Worm (Caenorhabditis elegans) whole organism, late embryonic: ENCODE results near the gene K12H6.9.
A peak's percentile ranks its signal among the peaks of the same experiment; 100 is the strongest.

Source experiments
- C38D4.7 ChIP-seq: fragments of 200-800 bp; sonication (Bioruptor generic); optimal IDR thresholded peaks from 2 replicates; lab custom pipeline; 2018; ENCODE audit warnings: mild to moderate bottlenecking, missing genetic modification characterization, moderate library complexity, missing compliant biosample characterization
- F13H6.1 ChIP-seq: sonication (generic microtip); optimal IDR thresholded peaks from 2 replicates; lab custom pipeline; 2016; ENCODE audit warnings: missing genetic modification characterization, missing compliant biosample characterization
- K02D7.2 ChIP-seq: sonication (generic microtip); optimal IDR thresholded peaks from 2 replicates; lab custom pipeline; 2017; ENCODE audit warnings: mild to moderate bottlenecking, missing genetic modification characterization, missing compliant biosample characterization
- K09A11.1 ChIP-seq: sonication (generic microtip); optimal IDR thresholded peaks from 2 replicates; lab custom pipeline; 2017; ENCODE audit warnings: antibody characterized with exemption, mild to moderate bottlenecking, missing genetic modification characterization, missing compliant biosample characterization; ENCODE audit not compliant: insufficient read depth
- T23F11.4 ChIP-seq: fragments of 200-800 bp; sonication (Bioruptor generic); optimal IDR thresholded peaks from 2 replicates; lab custom pipeline; 2018; ENCODE audit warnings: mild to moderate bottlenecking, missing genetic modification characterization, missing compliant biosample characterization
- ahr-1 ChIP-seq: sonication (generic microtip); optimal IDR thresholded peaks from 2 replicates; lab custom pipeline; 2016; ENCODE audit warnings: missing genetic modification characterization, missing compliant biosample characterization
- ceh-14 ChIP-seq: sonication (generic microtip); optimal IDR thresholded peaks from 2 replicates; lab custom pipeline; 2016; ENCODE audit warnings: missing genotype, missing genetic modification characterization, missing compliant biosample characterization
- ceh-18 ChIP-seq: sonication (generic microtip); optimal IDR thresholded peaks from 2 replicates; lab custom pipeline; 2016; ENCODE audit warnings: missing genetic modification characterization, missing compliant biosample characterization
- ceh-19 ChIP-seq: fragments of 200-800 bp; sonication (Bioruptor generic); optimal IDR thresholded peaks from 2 replicates; lab custom pipeline; 2018; ENCODE audit warnings: mild to moderate bottlenecking, missing genetic modification characterization, missing compliant biosample characterization
- ceh-2 ChIP-seq: sonication (generic microtip); optimal IDR thresholded peaks from 2 replicates; lab custom pipeline; 2016; ENCODE audit warnings: missing genotype, missing genetic modification characterization, missing compliant biosample characterization
- ceh-22 ChIP-seq: sonication (generic microtip); optimal IDR thresholded peaks from 2 replicates; lab custom pipeline; 2017; ENCODE audit warnings: missing biosample characterization, missing genetic modification characterization
- ceh-24 ChIP-seq: sonication (generic microtip); optimal IDR thresholded peaks from 2 replicates; lab custom pipeline; 2016; ENCODE audit warnings: mild to moderate bottlenecking, missing genetic modification characterization, missing compliant biosample characterization
- ceh-31 ChIP-seq: sonication (generic microtip); optimal IDR thresholded peaks from 2 replicates; lab custom pipeline; 2016; ENCODE audit warnings: missing genetic modification characterization, missing compliant biosample characterization
- ceh-48 ChIP-seq: sonication (generic microtip); optimal IDR thresholded peaks from 2 replicates; lab custom pipeline; 2016; ENCODE audit warnings: missing genetic modification characterization, inconsistent platforms, missing compliant biosample characterization
- ceh-9 ChIP-seq: sonication (generic microtip); optimal IDR thresholded peaks from 2 replicates; lab custom pipeline; 2016; ENCODE audit warnings: mild to moderate bottlenecking, missing genetic modification characterization, inconsistent platforms, missing compliant biosample characterization
- che-1 ChIP-seq: sonication (generic microtip); optimal IDR thresholded peaks from 2 replicates; lab custom pipeline; 2016; ENCODE audit warnings: mild to moderate bottlenecking, missing genetic modification characterization, missing compliant biosample characterization
- dve-1 ChIP-seq: sonication (generic microtip); optimal IDR thresholded peaks from 2 replicates; lab custom pipeline; 2017; ENCODE audit warnings: antibody characterized with exemption, mild to moderate bottlenecking, missing genetic modification characterization, missing compliant biosample characterization
- elt-4 ChIP-seq: sonication (generic microtip); optimal IDR thresholded peaks from 2 replicates; lab custom pipeline; 2016; ENCODE audit warnings: missing genetic modification characterization, missing compliant biosample characterization
- ets-4 ChIP-seq: sonication (generic microtip); optimal IDR thresholded peaks from 2 replicates; lab custom pipeline; 2016; ENCODE audit warnings: missing genetic modification characterization, missing compliant biosample characterization
- eyg-1 ChIP-seq: sonication (generic microtip); optimal IDR thresholded peaks from 2 replicates; lab custom pipeline; 2016; ENCODE audit warnings: missing genotype, missing genetic modification characterization, missing compliant biosample characterization
- fkh-10 ChIP-seq: fragments of 150-350 bp; optimal IDR thresholded peaks from 2 replicates; lab custom pipeline; 2014; ENCODE audit warnings: missing biosample characterization, missing genetic modification reagents, missing genetic modification characterization
- fkh-6 ChIP-seq: sonication (generic microtip); optimal IDR thresholded peaks from 2 replicates; lab custom pipeline; 2016; ENCODE audit warnings: missing genetic modification characterization, missing compliant biosample characterization
- gmeb-2 ChIP-seq: sonication (generic microtip); optimal IDR thresholded peaks from 2 replicates; lab custom pipeline; 2016; ENCODE audit warnings: missing genetic modification characterization, inconsistent platforms, missing compliant biosample characterization
- hlh-13 ChIP-seq: fragments of 200-800 bp; sonication (Bioruptor generic); optimal IDR thresholded peaks from 2 replicates; lab custom pipeline; 2018; ENCODE audit warnings: mild to moderate bottlenecking, missing genetic modification characterization, missing compliant biosample characterization
- hlh-30 ChIP-seq: sonication (generic microtip); optimal IDR thresholded peaks from 2 replicates; lab custom pipeline; 2017; ENCODE audit warnings: antibody characterized with exemption, missing genetic modification characterization, missing compliant biosample characterization; ENCODE audit not compliant: insufficient read depth
- hlh-6 ChIP-seq: sonication (generic microtip); optimal IDR thresholded peaks from 2 replicates; lab custom pipeline; 2016; ENCODE audit warnings: missing genotype, missing genetic modification characterization, missing compliant biosample characterization
- lim-6 ChIP-seq: sonication (generic microtip); optimal IDR thresholded peaks from 2 replicates; lab custom pipeline; 2016; ENCODE audit warnings: missing genetic modification characterization, missing compliant biosample characterization
- nhr-232 ChIP-seq: sonication (generic microtip); optimal IDR thresholded peaks from 2 replicates; lab custom pipeline; 2016; ENCODE audit warnings: missing genetic modification characterization, missing compliant biosample characterization
- odd-2 ChIP-seq: sonication (generic microtip); optimal IDR thresholded peaks from 2 replicates; lab custom pipeline; 2017; ENCODE audit warnings: antibody characterized with exemption, mild to moderate bottlenecking, missing genetic modification characterization, missing compliant biosample characterization
- pat-9 ChIP-seq: fragments of 200-800 bp; sonication (Bioruptor generic); optimal IDR thresholded peaks from 2 replicates; lab custom pipeline; 2018; ENCODE audit warnings: mild to moderate bottlenecking, missing genetic modification characterization, moderate library complexity, missing compliant biosample characterization
- pha-2 ChIP-seq: sonication (generic microtip); optimal IDR thresholded peaks from 2 replicates; lab custom pipeline; 2017; ENCODE audit warnings: mild to moderate bottlenecking, missing genetic modification characterization, missing compliant biosample characterization
- pha-4 ChIP-seq: fragments of 150-350 bp; optimal IDR thresholded peaks from 2 replicates; lab custom pipeline; 2018; ENCODE audit warnings: missing biosample characterization, missing genetic modification reagents, missing genetic modification characterization
- pqm-1 ChIP-seq: sonication (generic microtip); optimal IDR thresholded peaks from 2 replicates; lab custom pipeline; 2016; ENCODE audit warnings: missing genetic modification characterization, missing compliant biosample characterization
- pros-1 ChIP-seq: fragments of 150-350 bp; optimal IDR thresholded peaks from 2 replicates; lab custom pipeline; 2014; ENCODE audit warnings: missing biosample characterization, missing genetic modification reagents, missing genetic modification characterization
- sdc-2 ChIP-seq: sonication (generic microtip); optimal IDR thresholded peaks from 2 replicates; lab custom pipeline; 2016; ENCODE audit warnings: missing genotype, missing genetic modification characterization, missing compliant biosample characterization
- sox-2 ChIP-seq: fragments of 200-800 bp; sonication (Bioruptor generic); IDR thresholded peaks from 2 replicates; pipeline ENCODE4 v1.3.6; 2022; ENCODE audit warnings: missing genetic modification reagents, missing genetic modification characterization, missing compliant biosample characterization
- syd-9 ChIP-seq: sonication (generic microtip); optimal IDR thresholded peaks from 2 replicates; lab custom pipeline; 2016; ENCODE audit warnings: mild to moderate bottlenecking, missing genetic modification characterization, moderate library complexity, missing compliant biosample characterization
- tbx-2 ChIP-seq: sonication (generic microtip); optimal IDR thresholded peaks from 2 replicates; lab custom pipeline; 2016; ENCODE audit warnings: missing genetic modification characterization, missing compliant biosample characterization
- unc-42 ChIP-seq: sonication (generic microtip); optimal IDR thresholded peaks from 2 replicates; lab custom pipeline; 2016; ENCODE audit warnings: missing genotype, missing genetic modification characterization, missing compliant biosample characterization
- unc-55 ChIP-seq: sonication (generic microtip); optimal IDR thresholded peaks from 2 replicates; lab custom pipeline; 2017; ENCODE audit warnings: missing biosample characterization, missing genetic modification reagents, missing genetic modification characterization
- unc-86 ChIP-seq: sonication (generic microtip); optimal IDR thresholded peaks from 2 replicates; lab custom pipeline; 2016; ENCODE audit warnings: missing genetic modification characterization, missing compliant biosample characterization
- zip-5 ChIP-seq: sonication (generic microtip); optimal IDR thresholded peaks from 2 replicates; lab custom pipeline; 2016; ENCODE audit warnings: missing genetic modification characterization, missing compliant biosample characterization

Gene K12H6.9

DNA sequence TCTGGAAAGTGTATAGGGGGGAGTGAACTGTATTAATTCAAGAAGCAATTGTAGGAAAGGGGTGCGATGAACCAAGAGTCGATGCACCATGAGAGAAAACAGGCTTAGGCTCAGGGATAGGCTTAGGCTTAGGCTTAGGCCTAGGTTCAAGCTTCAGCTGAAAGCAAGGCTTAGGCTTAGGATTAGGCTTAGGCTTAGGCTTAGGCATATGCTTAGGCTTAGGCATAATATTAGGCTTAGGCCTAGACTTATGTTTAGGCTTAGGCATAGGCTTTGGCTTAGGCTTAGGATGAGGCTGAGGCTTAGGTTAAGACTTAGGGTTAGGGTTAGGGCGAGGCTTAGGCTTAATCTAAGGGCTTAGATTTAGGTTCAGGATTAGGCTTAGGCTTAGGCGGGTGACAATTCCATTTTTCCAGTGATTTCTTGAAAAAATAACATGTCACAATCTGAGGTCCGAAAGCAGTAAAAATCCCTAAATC is 38.4 kb downstream of the K12H6.9 start:
- TF ChIP-seq dve-1 (tag; lab: Kevin White, UChicago) (peak; percentile 65), ahr-1 (no peak), ceh-14 (tag; lab: Kevin White, UChicago) (no peak), pqm-1 (tag; lab: Kevin White, UChicago) (no peak), ceh-31 (tag; lab: Kevin White, UChicago) (no peak), hlh-30 (no peak), fkh-6 (tag; lab: Kevin White, UChicago) (no peak)

DNA sequence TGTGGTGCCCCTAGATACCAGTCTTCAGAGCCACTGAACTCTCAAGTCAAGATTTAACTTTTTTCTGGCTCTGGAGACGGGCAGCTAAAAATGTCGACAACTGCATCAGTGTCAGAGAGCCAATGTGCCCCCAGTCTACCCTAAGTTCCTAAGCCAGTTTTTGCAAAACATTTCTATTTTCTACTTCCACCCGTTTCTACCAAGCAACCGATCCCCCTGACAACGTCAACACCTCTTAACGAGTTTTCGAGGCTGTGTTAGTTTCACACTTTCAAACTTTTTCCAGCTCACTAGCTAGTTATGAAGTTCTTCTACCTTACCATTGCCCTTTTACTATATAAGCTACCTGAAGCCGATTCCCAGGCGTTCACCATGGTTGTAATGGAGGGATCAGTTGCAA is 40.0 kb downstream of the K12H6.9 start, which contains the start of gene Y110A2AL.5:
Gene Y110A2AL.5, plus strand, starts transcription at position 301 of the 400 bp plus-strand sequence.
- TF ChIP-seq lim-6 (tag; lab: Kevin White, UChicago) (no peak), unc-42 (no peak), ceh-18 (tag; lab: Kevin White, UChicago) (no peak), sdc-2 (no peak), unc-55 (no peak), ceh-48 (tag; lab: Kevin White, UChicago) (no peak), pat-9 (tag; lab: Kevin White, UChicago) (no peak), ceh-2 (no peak)

DNA sequence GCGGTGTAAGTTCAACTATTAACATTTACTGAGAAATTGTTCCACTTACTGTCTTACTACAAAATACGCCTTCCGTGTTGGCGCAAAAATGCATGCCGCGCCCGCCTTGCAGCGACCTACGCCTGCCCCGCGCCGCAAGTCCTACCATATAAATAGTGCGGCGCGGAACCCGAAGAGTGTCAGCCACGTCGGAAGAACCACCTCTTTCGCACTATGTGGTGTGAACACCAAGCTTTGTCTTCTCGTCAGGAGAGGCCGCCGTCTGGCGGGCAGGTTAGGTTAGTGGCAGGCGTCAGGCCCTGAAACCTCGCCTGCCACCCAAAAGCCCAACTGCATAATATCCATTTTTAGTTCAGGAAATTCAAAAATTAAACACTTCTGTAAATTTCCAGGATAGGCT is 41.2 kb downstream of the K12H6.9 start:
- no peak for TF ChIP-seq dve-1 (tag; lab: Kevin White, UChicago)
- no peak for TF ChIP-seq pha-2
- TF ChIP-seq hlh-6 (tag; lab: Kevin White, UChicago): no peak
- TF ChIP-seq ceh-24: no peak
- no peak for TF ChIP-seq F13H6.1
- TF ChIP-seq pros-1 (tag; lab: Kevin White, UChicago): no peak
- TF ChIP-seq elt-4: no peak
- no peak for TF ChIP-seq pqm-1 (tag; lab: Kevin White, UChicago)
- no peak for TF ChIP-seq C38D4.7
- TF ChIP-seq fkh-10 (GFP tag; lab: Kevin White, UChicago): no peak
- no peak for TF ChIP-seq ceh-9 (tag; lab: Kevin White, UChicago)
- no peak for TF ChIP-seq ahr-1
- TF ChIP-seq zip-5 (tag; lab: Kevin White, UChicago): no peak
- TF ChIP-seq pha-4: no peak
- TF ChIP-seq ceh-19 (GFP tag; lab: Kevin White, UChicago): no peak
- no peak for TF ChIP-seq eyg-1 (tag; lab: Kevin White, UChicago)
- TF ChIP-seq ceh-22 (tag; lab: Kevin White, UChicago): no peak
- TF ChIP-seq, all 69 proteins: peak for 0

DNA sequence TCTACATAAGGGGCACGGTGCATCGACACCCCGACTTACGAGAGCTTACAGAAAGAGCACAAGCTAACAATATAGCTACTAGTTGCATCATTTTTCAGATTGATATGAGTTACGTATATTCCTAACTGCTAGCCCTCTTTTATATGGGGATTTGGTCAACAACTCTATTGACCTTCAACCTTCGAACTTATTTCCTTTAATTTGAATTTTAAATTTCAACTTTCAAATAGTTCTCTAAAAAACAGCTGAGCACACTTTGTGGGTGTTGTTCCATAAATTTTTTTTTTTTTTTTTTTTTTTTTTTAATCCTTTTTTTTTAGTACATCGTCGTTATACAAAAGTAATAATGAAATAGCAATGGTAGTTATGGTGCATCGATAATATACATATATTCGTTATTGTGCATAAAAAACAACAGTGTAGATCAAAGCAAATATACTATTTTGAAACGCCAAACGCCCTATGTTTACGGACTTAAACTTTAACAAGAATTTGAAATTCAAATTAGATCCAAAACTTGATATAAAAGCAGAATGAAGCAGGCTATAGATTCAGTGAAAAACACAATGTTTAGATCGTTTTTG is 42.4 kb downstream of the K12H6.9 start, which contains the start of the genes Y110A2AL.9 and Y110A2AL.3:
Gene Y110A2AL.9, minus strand, starts transcription at position 101 of the 584 bp plus-strand sequence.
Gene Y110A2AL.3, plus strand, starts transcription at position 534 of the 584 bp plus-strand sequence.
- TF ChIP-seq hlh-13 (GFP tag; lab: Kevin White, UChicago): no peak
- TF ChIP-seq syd-9: no peak
- TF ChIP-seq ceh-2: no peak
- TF ChIP-seq unc-86 (tag; lab: Kevin White, UChicago): no peak
- TF ChIP-seq elt-4: no peak
- no peak for TF ChIP-seq ets-4 (tag; lab: Kevin White, UChicago)
- no peak for TF ChIP-seq gmeb-2 (tag; lab: Kevin White, UChicago)
- TF ChIP-seq K02D7.2 (tag; lab: Kevin White, UChicago): no peak
- no peak for TF ChIP-seq odd-2 (tag; lab: Kevin White, UChicago)
- no peak for TF ChIP-seq nhr-232 (tag; lab: Kevin White, UChicago)
- no peak for TF ChIP-seq ceh-14 (tag; lab: Kevin White, UChicago)
- TF ChIP-seq tbx-2 (tag; lab: Kevin White, UChicago): no peak
- TF ChIP-seq K09A11.1 (tag; lab: Kevin White, UChicago): no peak
- no peak for TF ChIP-seq T23F11.4 (GFP tag; lab: Kevin White, UChicago)
- TF ChIP-seq unc-42: no peak
- TF ChIP-seq ceh-31 (tag; lab: Kevin White, UChicago): no peak
- TF ChIP-seq pha-2: no peak
- no peak for TF ChIP-seq che-1 (tag; lab: Kevin White, UChicago)
- no peak for TF ChIP-seq hlh-6 (tag; lab: Kevin White, UChicago)
- TF ChIP-seq sox-2: no peak
